Fruit fly (Drosophila melanogaster): Measurements from ENCODE around the gene CG2983.

Gene CG2983

DNA sequence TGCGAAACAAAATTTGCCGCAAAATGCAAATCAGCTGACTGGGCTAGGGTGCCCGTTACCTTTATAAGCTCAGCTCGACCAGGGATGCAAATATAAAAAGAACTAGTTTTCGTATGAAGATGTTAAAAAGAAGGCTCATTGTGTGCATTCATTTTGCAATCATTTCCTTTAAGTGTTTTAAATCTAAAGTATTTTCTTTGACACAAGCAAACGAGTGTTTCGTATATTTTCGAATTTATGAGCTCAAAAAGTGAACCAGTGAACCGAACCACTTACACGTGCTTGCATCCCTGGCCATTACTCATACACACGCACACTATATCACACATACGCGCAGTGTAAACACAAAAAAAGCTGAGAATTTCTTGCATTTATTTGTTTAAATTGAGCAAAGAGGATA, 30.8 kb downstream of the CG2983 start, which contains the start of the genes Prx6a and Sbat (continued):
- peak; percentile 5 for TF ChIP-seq CG17802 (tag; optimal IDR thresholded peaks at IDR 0.05)
- TF ChIP-seq CG15696 (tag; optimal IDR thresholded peaks at IDR 0.05), result peak; percentile 76
- TF ChIP-seq br (optimal IDR thresholded peaks at IDR 0.05), result no peak
- peak; percentile 87 for TF ChIP-seq CG10147 (GFP tag; optimal IDR thresholded peaks at IDR 0.05)
- peak; percentile 25 for TF ChIP-seq kni (GFP tag; optimal IDR thresholded peaks at IDR 0.05)
- peak; percentile 56; the same call in 2 of the 4 replicates for TF ChIP-seq Gug (GFP tag; IDR thresholded peaks at IDR 0.05)
- TF ChIP-seq CG30403 (GFP tag; optimal IDR thresholded peaks at IDR 0.05), result peak; percentile 81
- TF ChIP-seq ewg (GFP tag; optimal IDR thresholded peaks at IDR 0.05), result peak; percentile 39
- TF ChIP-seq tll (GFP tag; optimal IDR thresholded peaks at IDR 0.05), result peak in 1 of 2 experiments; percentile 64
- TF ChIP-seq crc (GFP tag; optimal IDR thresholded peaks at IDR 0.05), result no peak
- TF ChIP-seq CG18619 (GFP tag; optimal IDR thresholded peaks at IDR 0.05), result peak; percentile 44
- TF ChIP-seq CG4282 (GFP tag; optimal IDR thresholded peaks at IDR 0.05), result peak; percentile 36
- no peak for TF ChIP-seq CG4360 (GFP tag; IDR thresholded peaks at IDR 0.05)
- TF ChIP-seq CG7372 (GFP tag; IDR thresholded peaks at IDR 0.05), result peak; percentile 84
- TF ChIP-seq dati (GFP tag; IDR thresholded peaks at IDR 0.05), result no peak
- no peak for TF ChIP-seq so (GFP tag; IDR thresholded peaks at IDR 0.05)
- TF ChIP-seq tgo (GFP tag; IDR thresholded peaks at IDR 0.05), result peak; percentile 56; the same call in 2 of the 3 replicates
- TF ChIP-seq sna (GFP tag; IDR thresholded peaks at IDR 0.05; ENCODE audit: partially characterized antibody), result no peak
- peak; percentile 55 for TF ChIP-seq mirr (GFP tag; optimal IDR thresholded peaks at IDR 0.05)
- TF ChIP-seq CG32532 (GFP tag; IDR thresholded peaks at IDR 0.05), result peak; percentile 72
- peak; percentile 35 for TF ChIP-seq CG31365 (tag; optimal IDR thresholded peaks at IDR 0.05)
- peak; percentile 35 for TF ChIP-seq Deaf1 (tag; optimal IDR thresholded peaks at IDR 0.05)
- no peak for TF ChIP-seq nerfin-2 (GFP tag; IDR thresholded peaks at IDR 0.05; ENCODE audit: partially characterized antibody)
- TF ChIP-seq CG2889 (GFP tag; IDR thresholded peaks at IDR 0.05), result peak; percentile 68
- TF ChIP-seq oc (tag; optimal IDR thresholded peaks at IDR 0.05), result peak; percentile 34
- TF ChIP-seq h (optimal IDR thresholded peaks at IDR 0.05), result no peak
- TF ChIP-seq her (GFP tag; optimal IDR thresholded peaks at IDR 0.05), result peak; percentile 69
- peak; percentile 44; the same call in 1 of the 2 replicates for TF ChIP-seq CG31224 (GFP tag; IDR thresholded peaks at IDR 0.05)
- no peak for TF ChIP-seq C15 (GFP tag; IDR thresholded peaks at IDR 0.05)
- TF ChIP-seq lbe (GFP tag; optimal IDR thresholded peaks at IDR 0.05), result peak; percentile 48
- TF ChIP-seq CG1603 (tag; optimal IDR thresholded peaks at IDR 0.05), result peak; percentile 68
- peak; percentile 54; the same call in 1 of the 3 replicates for TF ChIP-seq CG11560 (tag; IDR thresholded peaks at IDR 0.05)
- peak; percentile 64 for TF ChIP-seq CG12155 (GFP tag; optimal IDR thresholded peaks at IDR 0.05)
- TF ChIP-seq slou (GFP tag; optimal IDR thresholded peaks at IDR 0.05), result no peak
- peak; percentile 70 for TF ChIP-seq CG9609 (GFP tag; optimal IDR thresholded peaks at IDR 0.05)
- TF ChIP-seq CG13424 (tag; optimal IDR thresholded peaks at IDR 0.05), result peak; percentile 88
- TF ChIP-seq ap (GFP tag; IDR thresholded peaks at IDR 0.05), result no peak
- TF ChIP-seq B-H2 (GFP tag; optimal IDR thresholded peaks at IDR 0.05), result peak; percentile 84
- TF ChIP-seq Dfd (GFP tag; optimal IDR thresholded peaks at IDR 0.05), result no peak
- peak; percentile 47 for TF ChIP-seq D19B (GFP tag; optimal IDR thresholded peaks at IDR 0.05)
- peak; percentile 66 for TF ChIP-seq CG12942 (GFP tag; optimal IDR thresholded peaks at IDR 0.05)
- 0 out of 2 replicates have a peak, but pooled peaks have one; percentile 19 for TF ChIP-seq CG1024 (GFP tag; IDR thresholded peaks at IDR 0.05)
- TF ChIP-seq en (GFP tag; optimal IDR thresholded peaks at IDR 0.05), result peak; percentile 45
- TF ChIP-seq Rfx (GFP tag; IDR thresholded peaks at IDR 0.05), result peak; percentile 82
- no peak for TF ChIP-seq Opbp (GFP tag; IDR thresholded peaks at IDR 0.05; ENCODE audit: partially characterized antibody)
- TF ChIP-seq amos (GFP tag; IDR thresholded peaks at IDR 0.05; ENCODE audit: partially characterized antibody), result peak; percentile 33; the same call in 1 of the 2 replicates
- peak; percentile 72 for TF ChIP-seq NfI (GFP tag; optimal IDR thresholded peaks at IDR 0.05)
- 0 out of 2 replicates have a peak, but pooled peaks have one; percentile 6 for TF ChIP-seq ro (GFP tag; IDR thresholded peaks at IDR 0.05)
- TF ChIP-seq Elba2 (GFP tag; optimal IDR thresholded peaks at IDR 0.05), result no peak
- no peak for TF ChIP-seq CG8359 (GFP tag; optimal IDR thresholded peaks at IDR 0.05; ENCODE audit: borderline replicate concordance)
- peak; percentile 50 for TF ChIP-seq E2f1 (GFP tag; IDR thresholded peaks at IDR 0.05)

All from whole organism, embryonic.